Fruit fly (Drosophila melanogaster) whole organism, prepupa: ENCODE measurements around the gene mab-21.

Source experiments
- CG10631 ChIP-seq: fragments of 200-800 bp; sonication (Bioruptor generic); optimal IDR thresholded peaks from 2 replicates; lab custom pipeline; 2016; ENCODE audit warnings: missing biosample characterization, missing genetic modification characterization
- CG6854 ChIP-seq: fragments of 200-800 bp; sonication (Bioruptor generic); optimal IDR thresholded peaks from 2 replicates; lab custom pipeline; 2017; ENCODE audit warnings: missing biosample characterization, mild to moderate bottlenecking, missing genetic modification characterization
- svp ChIP-seq: fragments of 200-800 bp; sonication (Bioruptor generic); peaks from one replicate; lab custom pipeline; 2016; ENCODE audit warnings: missing biosample characterization, missing genetic modification characterization

DNA sequence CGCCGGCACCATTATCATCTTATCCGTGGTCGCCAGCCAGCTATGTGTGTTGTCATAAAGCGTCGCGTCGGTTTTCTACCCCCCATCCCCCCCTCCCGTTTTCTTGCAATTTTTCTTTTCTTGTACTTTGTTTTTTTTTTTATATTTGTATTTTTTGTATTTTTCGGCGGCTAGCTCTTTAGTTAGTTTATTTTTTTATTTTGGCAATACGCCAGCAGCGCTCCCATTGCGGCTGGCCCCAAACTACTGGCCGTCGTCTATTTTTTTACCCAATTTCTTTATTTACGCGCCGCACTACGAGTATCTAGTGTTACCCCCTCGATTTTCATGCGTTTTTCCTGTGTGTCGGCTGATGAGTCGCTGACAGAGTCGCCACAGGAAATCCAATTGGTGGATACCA, 31.6 kb downstream of the mab-21 start:
- no peak for TF ChIP-seq CG10631 (GFP tag; lab: Kevin White, UChicago)
- TF ChIP-seq CG6854 (GFP tag; lab: Kevin White, UChicago) = no peak
- TF ChIP-seq svp (GFP tag; lab: Kevin White, UChicago) = no peak
